Fruit fly (Drosophila melanogaster): ENCODE results near the gene Lgr4.
A peak's percentile ranks its signal among the peaks of the same experiment; 100 is the strongest.

Lgr4 gene

dm6 chrX:13208554-13208953, 19.6 kb upstream of the Lgr4 start (continued):
- TF ChIP-seq jing (GFP tag; optimal IDR thresholded peaks at IDR 0.05) (no peak), CG10462 (GFP tag; optimal IDR thresholded peaks at IDR 0.05) (no peak)

dm6 chrX:13208075-13208474, 19.1 kb upstream of the Lgr4 start:
- TF ChIP-seq B-H1 (GFP tag; IDR thresholded peaks at IDR 0.05) = no peak
- peak; percentile 37 for TF ChIP-seq CG3281 (GFP tag; optimal IDR thresholded peaks at IDR 0.05)
- TF ChIP-seq Usf (GFP tag; optimal IDR thresholded peaks at IDR 0.05) = no peak
- no peak for TF ChIP-seq YL-1 (GFP tag; optimal IDR thresholded peaks at IDR 0.05)
- no peak for TF ChIP-seq CG12744 (GFP tag; optimal IDR thresholded peaks at IDR 0.05)
- peak; percentile 74 for TF ChIP-seq CG18599 (GFP tag; optimal IDR thresholded peaks at IDR 0.05)
- TF ChIP-seq tap (tag; optimal IDR thresholded peaks at IDR 0.05) = peak; percentile 9
- TF ChIP-seq CG15601 (tag; optimal IDR thresholded peaks at IDR 0.05) = peak; percentile 12
- TF ChIP-seq CG7556 (GFP tag; optimal IDR thresholded peaks at IDR 0.05) = peak; percentile 71
- 0 out of 2 replicates have a peak, but pooled peaks have one; percentile 21 for TF ChIP-seq vvl (GFP tag; IDR thresholded peaks at IDR 0.05)
- TF ChIP-seq CG16863 (GFP tag; optimal IDR thresholded peaks at IDR 0.05) = no peak
- no peak for TF ChIP-seq jigr1 (GFP tag; IDR thresholded peaks at IDR 0.05)
- TF ChIP-seq CG31441 (GFP tag; IDR thresholded peaks at IDR 0.05) = peak; percentile 63
- TF ChIP-seq CG17385 (GFP tag; optimal IDR thresholded peaks at IDR 0.05) = peak; percentile 22
- no peak for TF ChIP-seq CG1024 (GFP tag; IDR thresholded peaks at IDR 0.05)
- TF ChIP-seq CG12155 (GFP tag; optimal IDR thresholded peaks at IDR 0.05) = no peak
- no peak for TF ChIP-seq wek (GFP tag; optimal IDR thresholded peaks at IDR 0.05)
- no peak for TF ChIP-seq Pdp1 (GFP tag; optimal IDR thresholded peaks at IDR 0.05)
- TF ChIP-seq stc (GFP tag; IDR thresholded peaks at IDR 0.05) = no peak
- TF ChIP-seq nmo (GFP tag; optimal IDR thresholded peaks at IDR 0.05) = peak; percentile 46
- peak; percentile 63 for TF ChIP-seq Meics (GFP tag; optimal IDR thresholded peaks at IDR 0.05)
- TF ChIP-seq CG13296 (GFP tag; optimal IDR thresholded peaks at IDR 0.05) = peak; percentile 50
- no peak for TF ChIP-seq toy (GFP tag; IDR thresholded peaks at IDR 0.05)
- TF ChIP-seq CG10209 (GFP tag; optimal IDR thresholded peaks at IDR 0.05) = peak; percentile 33
- TF ChIP-seq CG10979 (tag; optimal IDR thresholded peaks at IDR 0.05) = peak; percentile 49
- TF ChIP-seq Mrtf (GFP tag; IDR thresholded peaks at IDR 0.05) = no peak
- TF ChIP-seq CG18619 (GFP tag; optimal IDR thresholded peaks at IDR 0.05) = peak; percentile 22
- no peak for TF ChIP-seq Sin3A (optimal IDR thresholded peaks at IDR 0.05)
- no peak for TF ChIP-seq lov (optimal IDR thresholded peaks at IDR 0.05)
- TF ChIP-seq lov (GFP tag; IDR thresholded peaks at IDR 0.05) = no peak
- no peak for TF ChIP-seq Mes4 (GFP tag; optimal IDR thresholded peaks at IDR 0.05)
- peak; percentile 1 for TF ChIP-seq unpg (GFP tag; optimal IDR thresholded peaks at IDR 0.05)
- no peak for TF ChIP-seq CG4730 (GFP tag; IDR thresholded peaks at IDR 0.05)
- peak; percentile 23 for TF ChIP-seq CG9437 (GFP tag; optimal IDR thresholded peaks at IDR 0.05)
- TF ChIP-seq odd (GFP tag; optimal IDR thresholded peaks at IDR 0.05) = peak; percentile 22
- TF ChIP-seq Lhr (GFP tag; optimal IDR thresholded peaks at IDR 0.05) = no peak
- peak; percentile 59 for TF ChIP-seq Hmr (GFP tag; optimal IDR thresholded peaks at IDR 0.05)
- no peak for TF ChIP-seq CG2875 (GFP tag; optimal IDR thresholded peaks at IDR 0.05)
- TF ChIP-seq row (GFP tag; IDR thresholded peaks at IDR 0.05) = peak; percentile 29; the same call in 1 of the 3 replicates
- peak in 1 of 2 experiments; percentile 48 for TF ChIP-seq bsh (GFP tag; optimal IDR thresholded peaks at IDR 0.05)
- TF ChIP-seq CG11695 (GFP tag; IDR thresholded peaks at IDR 0.05) = 0 out of 3 replicates have a peak, but pooled peaks have one; percentile 27
- peak; percentile 53 for TF ChIP-seq CoRest (tag; optimal IDR thresholded peaks at IDR 0.05)
- TF ChIP-seq CG17359 (tag; optimal IDR thresholded peaks at IDR 0.05) = peak; percentile 33
- TF ChIP-seq danr (GFP tag; IDR thresholded peaks at IDR 0.05) = no peak
- TF ChIP-seq CG3163 (GFP tag; optimal IDR thresholded peaks at IDR 0.05) = no peak
- peak; percentile 66 for TF ChIP-seq CG11504 (tag; optimal IDR thresholded peaks at IDR 0.05)
- peak; percentile 21 for TF ChIP-seq CG6683 (GFP tag; optimal IDR thresholded peaks at IDR 0.05)
- no peak for TF ChIP-seq sima (GFP tag; optimal IDR thresholded peaks at IDR 0.05)

All from whole organism, embryonic.